Worm (Caenorhabditis elegans) whole organism, young adult: ENCODE data around the gene rig-1.
A peak's percentile ranks its signal among the peaks of the same experiment; 100 is the strongest.

Experiments
- B0035.1 ChIP-seq: sonication (generic microtip); optimal IDR thresholded peaks from 2 replicates; lab custom pipeline; 2016; ENCODE audit warnings: missing genetic modification characterization, mild to moderate bottlenecking, missing compliant biosample characterization, missing genotype, missing genetic modification reagents
- B0336.3 ChIP-seq: fragments of 200-800 bp; sonication (Bioruptor generic); IDR thresholded peaks from 2 replicates; pipeline ENCODE4 v1.3.6; 2022; ENCODE audit warnings: missing genetic modification characterization, missing compliant biosample characterization
- F33H1.4 ChIP-seq: fragments of 200-800 bp; sonication (Bioruptor generic); IDR thresholded peaks from 2 replicates; pipeline ENCODE4 v1.3.6; 2022; ENCODE audit warnings: missing genetic modification reagents, missing genetic modification characterization, missing compliant biosample characterization
- F57A8.1 ChIP-seq: fragments of 200-800 bp; sonication (Bioruptor generic); optimal IDR thresholded peaks from 2 replicates; lab custom pipeline; 2018; ENCODE audit warnings: mild to moderate bottlenecking, missing genetic modification characterization, moderate library complexity, missing compliant biosample characterization
- Y53G8AR.9 ChIP-seq: fragments of 200-800 bp; sonication (Bioruptor generic); conservative IDR thresholded peaks from 2 replicates; pipeline ENCODE4 v1.3.6; 2022; ENCODE audit warnings: missing genetic modification reagents, missing genetic modification characterization, missing compliant biosample characterization
- atf-7 ChIP-seq: sonication (generic microtip); optimal IDR thresholded peaks from 2 replicates; lab custom pipeline; 2017; ENCODE audit warnings: mild to moderate bottlenecking, missing genetic modification characterization, missing compliant biosample characterization
- attf-6 ChIP-seq: fragments of 200-800 bp; sonication (Bioruptor generic); IDR thresholded peaks from 2 replicates; pipeline ENCODE4 v1.3.6; 2022; ENCODE audit warnings: missing genetic modification reagents, missing genetic modification characterization, missing compliant biosample characterization
- bed-2 ChIP-seq: fragments of 200-800 bp; sonication (Bioruptor generic); IDR thresholded peaks from 2 replicates; pipeline ENCODE4 v1.3.6; 2022; ENCODE audit warnings: missing genetic modification reagents, missing genetic modification characterization, missing compliant biosample characterization
- cebp-2 ChIP-seq: fragments of 200-800 bp; sonication (Bioruptor generic); IDR thresholded peaks from 2 replicates; pipeline ENCODE4 v1.3.6; 2022; ENCODE audit warnings: missing genetic modification characterization, missing compliant biosample characterization
- ceh-100 ChIP-seq: fragments of 200-800 bp; sonication (Bioruptor generic); IDR thresholded peaks from 2 replicates; pipeline ENCODE4 v1.3.6; 2022; ENCODE audit warnings: missing genetic modification reagents, missing genetic modification characterization, missing compliant biosample characterization
- ceh-27 ChIP-seq: fragments of 200-800 bp; sonication (Bioruptor generic); optimal IDR thresholded peaks from 2 replicates; lab custom pipeline; 2018; ENCODE audit warnings: mild to moderate bottlenecking, missing genetic modification characterization, moderate library complexity, missing compliant biosample characterization
- ceh-91 ChIP-seq: fragments of 200-800 bp; sonication (Bioruptor generic); IDR thresholded peaks from 2 replicates; pipeline ENCODE4 v1.3.6; 2022; ENCODE audit warnings: missing genetic modification reagents, missing genetic modification characterization, missing compliant biosample characterization
- dox-1 ChIP-seq: fragments of 200-800 bp; sonication (Bioruptor generic); IDR thresholded peaks from 2 replicates; pipeline ENCODE4 v1.3.6; 2022; ENCODE audit warnings: missing genetic modification reagents, missing genetic modification characterization, missing compliant biosample characterization
- ekl-4 ChIP-seq: fragments of 200-800 bp; sonication (Bioruptor generic); IDR thresholded peaks from 2 replicates; pipeline ENCODE4 v1.3.6; 2022; ENCODE audit warnings: missing genetic modification reagents, missing genetic modification characterization, missing compliant biosample characterization
- fkh-3 ChIP-seq: sonication (generic microtip); optimal IDR thresholded peaks from 2 replicates; lab custom pipeline; 2016; ENCODE audit warnings: mild to moderate bottlenecking, missing genetic modification characterization, missing compliant biosample characterization
- let-526 ChIP-seq: fragments of 200-800 bp; sonication (Bioruptor generic); IDR thresholded peaks from 2 replicates; pipeline ENCODE4 v1.3.6; 2022; ENCODE audit warnings: missing genetic modification reagents, missing genetic modification characterization, missing compliant biosample characterization
- lin-26 ChIP-seq: fragments of 200-800 bp; sonication (Bioruptor generic); IDR thresholded peaks from 2 replicates; pipeline ENCODE4 v1.3.6; 2022; ENCODE audit warnings: missing genetic modification reagents, missing genetic modification characterization, missing compliant biosample characterization
- lin-35 ChIP-seq, 3 experiments: fragments of 150-350 bp in 2 of 3; sonication (generic microtip) in 1 of 3; optimal IDR thresholded peaks; 2 replicates each; lab custom pipeline; 2014 to 2018; ENCODE audit warnings: missing biosample characterization in 3 of 3, missing genetic modification characterization in 3 of 3, missing genetic modification reagents in 3 of 3
- lin-54 ChIP-seq: fragments of 200-800 bp; sonication (Bioruptor generic); optimal IDR thresholded peaks from 2 replicates; lab custom pipeline; 2018; ENCODE audit warnings: mild to moderate bottlenecking, missing genetic modification characterization, missing compliant biosample characterization
- lsl-1 ChIP-seq: fragments of 200-800 bp; sonication (Bioruptor generic); optimal IDR thresholded peaks from 2 replicates; lab custom pipeline; 2018; ENCODE audit warnings: mild to moderate bottlenecking, missing genetic modification characterization, moderate library complexity, missing compliant biosample characterization
- lsy-27 ChIP-seq: sonication (generic microtip); optimal IDR thresholded peaks from 2 replicates; lab custom pipeline; 2017; ENCODE audit warnings: missing genetic modification characterization, mild to moderate bottlenecking, missing compliant biosample characterization, antibody characterized with exemption, missing genotype, borderline replicate concordance; ENCODE audit not compliant: insufficient read depth
- madf-10 ChIP-seq: sonication (generic microtip); optimal IDR thresholded peaks from 2 replicates; lab custom pipeline; 2016; ENCODE audit warnings: mild to moderate bottlenecking, missing genetic modification characterization, missing compliant biosample characterization
- madf-8 ChIP-seq: fragments of 200-800 bp; sonication (Bioruptor generic); conservative IDR thresholded peaks from 2 replicates; pipeline ENCODE4 v1.3.6; 2022; ENCODE audit warnings: missing genetic modification reagents, missing genetic modification characterization, missing compliant biosample characterization
- nfyb-1 ChIP-seq: fragments of 200-800 bp; sonication (Bioruptor generic); IDR thresholded peaks from 2 replicates; pipeline ENCODE4 v1.3.6; 2022; ENCODE audit warnings: missing genetic modification reagents, missing genetic modification characterization, missing compliant biosample characterization
- nhr-90 ChIP-seq: sonication (generic microtip); optimal IDR thresholded peaks from 2 replicates; lab custom pipeline; 2016; ENCODE audit warnings: missing genotype, mild to moderate bottlenecking, missing genetic modification characterization, missing compliant biosample characterization
- pha-4 ChIP-seq: fragments of 150-350 bp; sonication (generic microtip); optimal IDR thresholded peaks from 2 replicates; lab custom pipeline; 2014; ENCODE audit warnings: missing biosample characterization, missing genetic modification reagents, missing genetic modification characterization
- sdz-38 ChIP-seq: sonication (generic microtip); optimal IDR thresholded peaks from 2 replicates; lab custom pipeline; 2016; ENCODE audit warnings: missing genotype, missing genetic modification characterization, missing compliant biosample characterization
- snpc-4 ChIP-seq, 5 experiments: fragments of 150-350 bp in 1 of 5; sonication (generic microtip) in 4 of 5; optimal IDR thresholded peaks; 2 replicates each; lab custom pipeline; 2014 to 2018; ENCODE audit warnings: missing genetic modification characterization in 5 of 5, missing biosample characterization in 3 of 5, antibody characterized with exemption in 2 of 5, mild to moderate bottlenecking in 2 of 5, missing compliant biosample characterization in 2 of 5, missing genotype in 2 of 5, moderate library complexity in 2 of 5, missing genetic modification reagents in 1 of 5
- sptf-2 ChIP-seq: fragments of 200-800 bp; sonication (Bioruptor generic); optimal IDR thresholded peaks from 2 replicates; lab custom pipeline; 2018; ENCODE audit warnings: mild to moderate bottlenecking, missing genetic modification characterization, missing compliant biosample characterization
- unc-130 ChIP-seq: sonication (generic microtip); optimal IDR thresholded peaks from 2 replicates; lab custom pipeline; 2016; ENCODE audit warnings: missing genetic modification reagents, missing genetic modification characterization, missing compliant biosample characterization
- ztf-26 ChIP-seq: sonication (generic microtip); optimal IDR thresholded peaks from 2 replicates; lab custom pipeline; 2017; ENCODE audit warnings: missing genetic modification characterization, missing compliant biosample characterization
- ztf-28 ChIP-seq: fragments of 200-800 bp; sonication (Bioruptor generic); IDR thresholded peaks from 2 replicates; pipeline ENCODE4 v1.3.6; 2022; ENCODE audit warnings: missing genetic modification reagents, missing genetic modification characterization, missing compliant biosample characterization

The rig-1 gene

DNA sequence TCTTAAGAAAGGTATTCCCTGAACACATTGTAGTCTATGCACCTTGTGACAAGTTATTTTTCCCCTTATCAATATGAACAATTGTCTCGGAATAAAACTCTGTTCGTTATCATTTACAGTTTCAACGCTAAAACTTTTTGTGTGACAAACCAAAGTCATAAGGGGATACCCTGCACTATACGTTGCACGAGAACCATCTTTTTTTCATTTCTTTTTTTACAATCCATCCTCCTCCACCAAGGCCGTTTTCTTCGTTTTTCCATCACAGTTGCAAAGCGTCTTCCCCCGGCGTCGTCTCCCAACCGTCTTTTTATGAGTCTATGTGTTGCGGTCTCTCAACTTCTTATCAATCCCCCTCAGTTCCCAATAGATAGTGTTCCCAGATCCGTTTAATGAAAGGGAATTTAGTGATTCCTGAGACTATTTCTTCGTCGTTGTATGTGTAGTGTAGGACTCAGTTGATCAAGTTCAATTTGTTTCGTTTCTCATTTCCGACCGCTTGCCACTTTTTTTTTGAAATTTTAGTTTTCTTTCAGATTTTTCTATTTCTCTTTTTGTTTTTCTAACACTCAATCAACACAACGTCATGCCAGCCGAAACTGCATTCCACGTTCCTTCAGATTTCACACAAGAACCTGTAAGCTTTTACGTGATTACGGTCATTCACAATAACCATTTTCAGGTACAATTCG lies 15.8 kb downstream of the rig-1 start (continued):
- no peak for TF ChIP-seq lin-35 (GFP tag; optimal IDR thresholded peaks at IDR 0.05; lab: Kevin White, UChicago)
- no peak for TF ChIP-seq ztf-28
- no peak for TF ChIP-seq lsy-27
- TF ChIP-seq ekl-4 (GFP tag; lab: Robert Waterston, UW) = no peak
- TF ChIP-seq let-526 = 0 out of 2 replicates have a peak, but pooled peaks have one; percentile 53

DNA sequence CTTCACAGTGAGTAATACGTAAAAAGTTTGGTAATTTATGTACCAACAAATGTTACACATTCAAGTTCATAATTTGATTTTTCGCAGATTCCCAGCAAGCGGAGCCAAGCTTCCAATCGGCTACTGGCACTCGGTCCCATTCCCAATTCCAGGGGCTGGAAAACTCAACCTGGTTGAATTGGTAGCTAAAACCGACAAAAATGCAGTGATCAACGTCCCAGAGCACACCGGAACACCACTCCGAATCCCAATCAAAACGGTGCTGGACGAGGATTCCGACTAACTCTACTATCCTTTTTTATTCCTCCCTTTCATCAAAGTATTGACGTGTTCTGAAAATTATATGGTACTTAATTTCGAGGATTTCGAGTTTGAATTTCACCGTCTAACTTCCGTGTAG lies 16.9 kb downstream of the rig-1 start:
- no peak for TF ChIP-seq sdz-38 (tag; lab: Kevin White, UChicago)
- no peak for TF ChIP-seq ceh-91 (GFP tag; lab: Robert Waterston, UW)
- no peak for TF ChIP-seq atf-7
- no peak for TF ChIP-seq madf-8 (GFP tag; lab: Robert Waterston, UW)
- no peak for TF ChIP-seq nfyb-1 (GFP tag; lab: Robert Waterston, UW)
- TF ChIP-seq ztf-26 (tag; lab: Kevin White, UChicago) = no peak
- TF ChIP-seq attf-6 (GFP tag; lab: Robert Waterston, UW) = no peak
- TF ChIP-seq madf-10 (tag; lab: Kevin White, UChicago) = no peak
- no peak for TF ChIP-seq unc-130
- no peak for TF ChIP-seq dox-1 (GFP tag; lab: Robert Waterston, UW)
- no peak for TF ChIP-seq pha-4 (tag; lab: Kevin White, UChicago)
- no peak for TF ChIP-seq nhr-90 (tag; lab: Kevin White, UChicago)
- TF ChIP-seq F57A8.1 (GFP tag; lab: Kevin White, UChicago) = no peak
- no peak for TF ChIP-seq lin-54 (GFP tag; lab: Kevin White, UChicago)

DNA sequence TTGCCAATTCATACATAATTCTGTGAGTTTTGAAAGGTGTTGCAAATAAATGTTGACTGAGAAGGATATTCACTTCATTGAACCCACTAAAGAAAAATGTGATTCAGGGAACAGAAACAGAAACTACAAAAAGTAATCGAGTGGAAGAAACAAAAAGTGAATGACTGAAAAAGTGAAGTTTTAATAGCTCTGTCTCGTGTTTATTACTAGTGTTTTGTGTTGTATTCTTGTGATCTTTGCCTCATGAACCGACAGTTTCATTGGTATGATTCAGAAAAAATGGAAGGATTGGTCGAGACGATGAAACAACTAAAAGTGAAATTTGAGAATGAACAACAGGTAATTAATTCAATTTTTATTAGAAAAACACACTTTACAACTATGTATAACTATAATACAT lies 17.5 kb downstream of the rig-1 start:
- TF ChIP-seq attf-6 (GFP tag; lab: Robert Waterston, UW) (no peak), pha-4 (tag; lab: Kevin White, UChicago) (no peak), Y53G8AR.9 (GFP tag; lab: Robert Waterston, UW) (no peak), ceh-27 (GFP tag; lab: Kevin White, UChicago) (no peak), snpc-4 (GFP tag; optimal IDR thresholded peaks at IDR 0.05; lab: Kevin White, UChicago) (no peak), snpc-4 (tag; optimal IDR thresholded peaks at IDR 0.05; lab: Kevin White, UChicago) (no peak), ceh-100 (GFP tag; lab: Robert Waterston, UW) (no peak), lin-26 (GFP tag; lab: Robert Waterston, UW) (no peak), sptf-2 (GFP tag; lab: Kevin White, UChicago) (no peak)

DNA sequence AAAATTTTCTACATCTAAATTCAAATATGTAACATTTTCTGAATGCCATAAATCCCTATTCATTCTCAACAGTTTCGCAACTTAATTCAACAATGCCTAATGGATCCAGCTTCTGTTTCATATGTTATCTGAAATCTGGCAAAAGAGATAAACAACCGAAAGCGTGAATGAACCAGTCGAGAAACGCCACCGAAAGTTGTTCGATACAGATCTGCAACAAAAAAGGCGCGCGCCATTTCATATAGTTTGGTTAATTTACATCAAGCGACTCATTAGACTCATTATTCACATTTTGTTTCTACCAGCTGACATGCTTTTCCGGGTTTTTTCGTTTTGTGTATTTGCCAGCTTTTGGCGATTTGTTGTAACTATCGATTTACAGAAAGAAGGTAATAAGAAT lies 21.2 kb downstream of the rig-1 start, which contains the start of gene K09E2.1:
Gene K09E2.1 (plus strand): TSS at position 301 of the 400 bp plus-strand sequence.
- no peak for TF ChIP-seq B0336.3 (GFP tag; lab: Robert Waterston, UW)
- no peak for TF ChIP-seq cebp-2 (GFP tag; lab: Robert Waterston, UW)
- no peak for TF ChIP-seq lsl-1 (GFP tag; lab: Kevin White, UChicago)
- TF ChIP-seq bed-2 (GFP tag; lab: Robert Waterston, UW) = no peak
- no peak for TF ChIP-seq B0035.1 (tag; lab: Kevin White, UChicago)
- no peak for TF ChIP-seq F33H1.4 (GFP tag; lab: Robert Waterston, UW)
- TF ChIP-seq Y53G8AR.9 (GFP tag; lab: Robert Waterston, UW) = no peak
- no peak for TF ChIP-seq fkh-3 (tag; lab: Kevin White, UChicago)
